Worm (Caenorhabditis elegans): ENCODE results near the gene T22E5.1.

DNA sequence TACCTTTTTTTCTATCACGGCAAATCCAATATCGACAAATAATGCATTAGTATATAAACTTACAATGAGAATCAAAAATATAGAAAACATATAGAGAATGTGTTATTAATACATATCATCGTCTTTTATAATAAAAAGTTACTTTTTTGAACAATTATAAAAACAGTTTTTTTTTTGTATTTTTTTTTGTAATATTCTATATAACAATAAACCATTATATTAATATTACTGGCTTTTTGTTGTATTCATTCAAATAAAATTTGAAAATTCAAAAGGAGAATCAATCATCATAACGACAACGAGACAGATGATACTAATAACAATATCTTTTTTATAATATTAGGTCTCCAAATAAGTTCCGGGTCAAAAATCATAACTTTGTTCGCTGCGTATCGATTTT lies 24.9 kb downstream of the T22E5.1 start, which contains the start of gene K10C2.8:
- no peak for TF ChIP-seq sea-1 (GFP tag; conservative IDR thresholded peaks at IDR 0.05)
- no peak for TF ChIP-seq scrt-1 (GFP tag; IDR thresholded peaks at IDR 0.05)
- TF ChIP-seq ama-1 (optimal IDR thresholded peaks at IDR 0.05) = no peak
- no peak for TF ChIP-seq ets-7 (tag; optimal IDR thresholded peaks at IDR 0.05)
- TF ChIP-seq hnd-1 (tag; optimal IDR thresholded peaks at IDR 0.05) = no peak
- TF ChIP-seq flt-1 (GFP tag; IDR thresholded peaks at IDR 0.05) = no peak
- TF ChIP-seq tbx-11 (GFP tag; IDR thresholded peaks at IDR 0.05) = no peak

All from whole organism, early embryonic.